Worm (Caenorhabditis elegans) whole organism, mixed stage, embryonic: ENCODE data around the gene col-114.

ENCODE experiments used
- bed-3 ChIP-seq: fragments of 200-800 bp; sonication (Bioruptor generic); optimal IDR thresholded peaks from 3 replicates; lab custom pipeline; 2018; ENCODE audit warnings: mild to moderate bottlenecking, missing genetic modification characterization, moderate library complexity, missing compliant biosample characterization
- blmp-1 ChIP-seq: fragments of 150-350 bp; optimal IDR thresholded peaks from 2 replicates; lab custom pipeline; 2014; ENCODE audit warnings: missing biosample characterization, missing genetic modification characterization
- ceh-39 ChIP-seq: fragments of 150-350 bp; optimal IDR thresholded peaks from 2 replicates; lab custom pipeline; 2014; ENCODE audit warnings: missing biosample characterization, missing genetic modification characterization
- ceh-83 ChIP-seq: fragments of 200-800 bp; sonication (Bioruptor generic); optimal IDR thresholded peaks from 2 replicates; lab custom pipeline; 2018; ENCODE audit warnings: mild to moderate bottlenecking, missing genetic modification characterization, missing compliant biosample characterization
- ces-1 ChIP-seq: fragments of 150-350 bp; optimal IDR thresholded peaks from 2 replicates; lab custom pipeline; 2014; ENCODE audit warnings: missing biosample characterization, missing genetic modification reagents, missing genetic modification characterization
- cnd-1 ChIP-seq: fragments of 200-800 bp; sonication (Bioruptor generic); optimal IDR thresholded peaks from 2 replicates; lab custom pipeline; 2018; ENCODE audit warnings: mild to moderate bottlenecking, missing genetic modification characterization, missing compliant biosample characterization
- elt-1 ChIP-seq: sonication (generic microtip); optimal IDR thresholded peaks from 2 replicates; lab custom pipeline; 2017; ENCODE audit warnings: missing genetic modification characterization, mild to moderate bottlenecking, missing compliant biosample characterization, antibody characterized with exemption, moderate library complexity, borderline replicate concordance; ENCODE audit not compliant: insufficient read depth
- elt-3 ChIP-seq: fragments of 150-350 bp; optimal IDR thresholded peaks from 2 replicates; lab custom pipeline; 2014; ENCODE audit warnings: missing biosample characterization, missing genetic modification characterization
- flh-1 ChIP-seq: fragments of 200-800 bp; sonication (Bioruptor generic); optimal IDR thresholded peaks from 2 replicates; lab custom pipeline; 2018; ENCODE audit warnings: mild to moderate bottlenecking, missing genetic modification characterization, moderate library complexity, missing compliant biosample characterization
- ham-2 ChIP-seq: fragments of 200-800 bp; sonication (Bioruptor generic); optimal IDR thresholded peaks from 2 replicates; lab custom pipeline; 2018; ENCODE audit warnings: mild to moderate bottlenecking, missing genetic modification characterization, missing compliant biosample characterization
- hlh-1 ChIP-seq: fragments of 150-350 bp; optimal IDR thresholded peaks from 2 replicates; lab custom pipeline; 2014; ENCODE audit warnings: missing biosample characterization, missing genetic modification reagents, missing genetic modification characterization
- lin-13 ChIP-seq: fragments of 150-350 bp; optimal IDR thresholded peaks from 2 replicates; lab custom pipeline; 2014; ENCODE audit warnings: missing biosample characterization, missing genetic modification characterization
- lin-32 ChIP-seq: fragments of 200-800 bp; sonication (Bioruptor generic); optimal IDR thresholded peaks from 2 replicates; lab custom pipeline; 2018; ENCODE audit warnings: mild to moderate bottlenecking, missing genetic modification characterization, missing compliant biosample characterization
- lsy-2 ChIP-seq: fragments of 150-350 bp; optimal IDR thresholded peaks from 2 replicates; lab custom pipeline; 2014; ENCODE audit warnings: missing biosample characterization, missing genetic modification characterization
- mab-5 ChIP-seq: fragments of 150-350 bp; optimal IDR thresholded peaks from 2 replicates; lab custom pipeline; 2014; ENCODE audit warnings: missing biosample characterization, missing genetic modification characterization
- mls-2 ChIP-seq: sonication (generic microtip); optimal IDR thresholded peaks from 2 replicates; lab custom pipeline; 2016; ENCODE audit warnings: mild to moderate bottlenecking, missing genetic modification characterization, moderate library complexity, missing compliant biosample characterization
- nhr-12 ChIP-seq: fragments of 150-350 bp; optimal IDR thresholded peaks from 2 replicates; lab custom pipeline; 2014; ENCODE audit warnings: missing biosample characterization, missing genetic modification characterization
- nhr-2 ChIP-seq: fragments of 150-350 bp; optimal IDR thresholded peaks from 2 replicates; lab custom pipeline; 2014; ENCODE audit warnings: missing biosample characterization, missing genetic modification characterization
- nhr-237 ChIP-seq: fragments of 150-350 bp; optimal IDR thresholded peaks from 2 replicates; lab custom pipeline; 2014; ENCODE audit warnings: missing biosample characterization, missing genetic modification characterization
- nhr-28 ChIP-seq: fragments of 150-350 bp; optimal IDR thresholded peaks from 2 replicates; lab custom pipeline; 2014; ENCODE audit warnings: missing biosample characterization, missing genetic modification characterization
- pha-4 ChIP-seq: fragments of 150-350 bp; optimal IDR thresholded peaks from 2 replicates; lab custom pipeline; 2018; ENCODE audit warnings: missing biosample characterization, missing genetic modification reagents, missing genetic modification characterization
- sem-2 ChIP-seq: fragments of 200-800 bp; sonication (Bioruptor generic); optimal IDR thresholded peaks from 2 replicates; lab custom pipeline; 2018; ENCODE audit warnings: mild to moderate bottlenecking, missing genetic modification characterization, missing compliant biosample characterization
- snpc-4 ChIP-seq: fragments of 150-350 bp; optimal IDR thresholded peaks from 2 replicates; lab custom pipeline; 2014; ENCODE audit warnings: missing biosample characterization, missing genetic modification characterization
- sptf-1 ChIP-seq: sonication (generic microtip); optimal IDR thresholded peaks from 2 replicates; lab custom pipeline; 2017; ENCODE audit warnings: mild to moderate bottlenecking, missing genetic modification characterization, moderate library complexity, missing compliant biosample characterization
- tbx-8 ChIP-seq: fragments of 200-800 bp; sonication (Bioruptor generic); optimal IDR thresholded peaks from 2 replicates; lab custom pipeline; 2018; ENCODE audit warnings: mild to moderate bottlenecking, missing genetic modification characterization, moderate library complexity, missing compliant biosample characterization
- unc-120 ChIP-seq: sonication (generic microtip); optimal IDR thresholded peaks from 2 replicates; lab custom pipeline; 2017; ENCODE audit warnings: missing genetic modification characterization, missing compliant biosample characterization; ENCODE audit not compliant: poor library complexity, severe bottlenecking
- unc-39 ChIP-seq: fragments of 150-350 bp; optimal IDR thresholded peaks from 2 replicates; lab custom pipeline; 2014; ENCODE audit warnings: missing biosample characterization, missing genetic modification characterization
- unc-62 ChIP-seq: fragments of 150-350 bp; optimal IDR thresholded peaks from 2 replicates; lab custom pipeline; 2014; ENCODE audit warnings: missing biosample characterization, missing genetic modification reagents, missing genetic modification characterization
- zip-8 ChIP-seq: fragments of 150-350 bp; optimal IDR thresholded peaks from 2 replicates; lab custom pipeline; 2014; ENCODE audit warnings: missing biosample characterization, missing genetic modification characterization
- ztf-11 ChIP-seq: fragments of 150-350 bp; optimal IDR thresholded peaks from 2 replicates; lab custom pipeline; 2014; ENCODE audit warnings: missing biosample characterization, missing genetic modification characterization

col-114 gene

DNA sequence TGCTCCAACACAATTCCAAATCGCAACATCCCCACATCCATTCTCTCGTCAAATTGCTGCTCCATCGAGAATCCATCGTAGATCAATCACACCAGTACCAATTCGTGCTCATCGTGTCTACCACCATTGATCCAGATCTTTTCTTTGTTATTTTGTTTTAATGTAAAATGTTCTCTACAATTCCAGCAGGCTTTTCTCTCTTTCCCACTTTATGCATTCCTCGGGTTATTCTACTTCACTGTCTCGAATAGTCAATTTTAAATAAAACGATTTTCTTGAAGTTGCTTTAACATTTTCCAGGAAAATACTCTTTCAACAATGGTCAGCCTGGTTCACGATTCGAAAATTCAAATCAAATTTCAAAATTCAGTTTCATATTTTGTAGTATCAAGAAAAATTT is 36.5 kb upstream of the col-114 start, which contains the start of gene C06E4.1:
Gene C06E4.1 (plus strand): TSS at position 301 of the 400 bp plus-strand sequence.
- TF ChIP-seq ham-2 (GFP tag; lab: Kevin White, UChicago) (no peak), ztf-11 (tag; lab: Kevin White, UChicago) (no peak), lsy-2 (tag; lab: Kevin White, UChicago) (no peak), sptf-1 (tag; lab: Kevin White, UChicago) (no peak), nhr-237 (tag; lab: Kevin White, UChicago) (no peak), cnd-1 (no peak), nhr-12 (tag; lab: Kevin White, UChicago) (no peak), blmp-1 (tag; lab: Kevin White, UChicago) (no peak), pha-4 (tag; lab: Kevin White, UChicago) (no peak), unc-120 (tag; lab: Kevin White, UChicago) (no peak), zip-8 (no peak), sem-2 (no peak), nhr-2 (tag; lab: Kevin White, UChicago) (no peak), bed-3 (GFP tag; lab: Kevin White, UChicago) (no peak)

DNA sequence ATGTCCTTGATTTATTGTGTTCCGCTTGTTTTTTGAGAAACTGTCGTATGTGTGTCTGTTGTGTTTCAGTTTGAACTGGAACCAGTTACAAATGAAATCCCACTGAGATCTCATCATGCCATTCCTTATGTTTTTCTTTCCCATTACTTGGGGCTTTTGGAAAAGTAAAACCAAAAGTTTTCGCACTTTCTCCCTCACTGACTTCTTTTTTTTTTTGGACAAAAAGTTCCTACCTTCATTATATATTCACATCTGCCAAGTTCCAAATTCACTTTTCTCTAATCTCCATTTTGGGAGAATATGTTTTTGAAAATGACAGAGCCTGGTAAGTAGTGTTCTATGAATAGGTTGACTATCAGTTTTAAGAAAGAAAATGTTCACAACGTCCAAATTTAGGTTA is 30.2 kb upstream of the col-114 start, which contains the start of gene C06E4.2:
Gene C06E4.2 (plus strand): TSS at position 301 of the 400 bp plus-strand sequence.
- TF ChIP-seq hlh-1 (no peak), blmp-1 (tag; lab: Kevin White, UChicago) (no peak), nhr-28 (tag; lab: Kevin White, UChicago) (no peak), elt-3 (no peak), unc-120 (tag; lab: Kevin White, UChicago) (no peak), mls-2 (tag; lab: Kevin White, UChicago) (no peak), nhr-12 (tag; lab: Kevin White, UChicago) (no peak), ces-1 (GFP tag; lab: Kevin White, UChicago) (no peak), ztf-11 (tag; lab: Kevin White, UChicago) (no peak), lin-13 (tag; lab: Kevin White, UChicago) (no peak), tbx-8 (GFP tag; lab: Kevin White, UChicago) (no peak)

DNA sequence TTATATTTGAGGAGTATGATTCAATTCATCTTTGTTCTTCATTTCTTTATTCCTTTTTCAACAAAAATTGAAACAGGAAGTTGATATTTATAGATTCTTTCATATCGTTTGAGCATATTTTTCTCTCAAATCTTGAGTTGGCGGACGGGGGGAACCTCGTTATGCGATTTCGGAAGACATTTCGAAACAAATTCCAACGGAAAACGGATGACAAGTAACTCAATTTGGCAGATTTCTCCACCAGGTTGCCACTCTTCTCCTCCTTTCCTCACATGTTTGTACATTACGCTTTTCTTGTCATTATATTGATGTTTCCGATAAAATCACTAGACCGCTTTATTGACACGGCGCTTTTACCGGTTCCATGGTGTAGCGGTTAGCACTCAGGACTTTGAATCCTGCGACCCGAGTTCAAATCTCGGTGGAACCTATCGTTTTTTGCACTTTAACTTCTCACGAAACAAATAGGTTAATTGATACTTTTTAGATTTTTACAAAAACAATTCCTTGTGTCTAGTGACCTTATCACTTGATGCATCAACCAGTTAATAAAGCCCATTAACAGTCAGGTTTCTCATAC is 28.6 kb upstream of the col-114 start:
- TF ChIP-seq ces-1 (GFP tag; lab: Kevin White, UChicago) (peak; percentile 76), lin-32 (GFP tag; lab: Kevin White, UChicago) (no peak)

DNA sequence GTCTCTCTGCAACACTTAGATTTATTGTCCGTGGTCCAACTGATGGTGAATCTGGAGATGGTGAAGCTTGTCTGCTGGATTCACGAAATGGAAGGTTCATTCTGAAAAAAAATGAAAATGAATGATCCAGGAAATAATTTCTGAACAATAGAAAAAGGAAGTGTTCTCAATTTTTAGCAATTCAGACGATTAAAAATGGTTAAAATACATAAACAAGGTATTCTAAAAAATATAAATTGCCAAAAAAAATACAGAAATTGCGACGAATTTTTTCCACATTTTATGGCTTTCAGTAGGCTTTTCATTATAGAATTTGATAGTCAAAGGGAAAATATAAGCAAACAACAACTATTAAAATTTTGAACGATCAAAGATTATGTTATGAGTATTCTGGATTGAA is 16.7 kb upstream of the col-114 start, which contains the start of gene glb-2:
Gene glb-2 (minus strand): TSS at position 101 of the 400 bp plus-strand sequence.
- TF ChIP-seq lsy-2 (tag; lab: Kevin White, UChicago) (no peak), elt-1 (no peak), elt-3 (no peak), nhr-237 (tag; lab: Kevin White, UChicago) (no peak), unc-62 (GFP tag; lab: Kevin White, UChicago) (no peak), snpc-4 (tag; lab: Kevin White, UChicago) (no peak), pha-4 (tag; lab: Kevin White, UChicago) (no peak), flh-1 (GFP tag; lab: Kevin White, UChicago) (no peak), bed-3 (GFP tag; lab: Kevin White, UChicago) (no peak), sem-2 (no peak), ham-2 (GFP tag; lab: Kevin White, UChicago) (no peak), tbx-8 (GFP tag; lab: Kevin White, UChicago) (no peak), lin-13 (tag; lab: Kevin White, UChicago) (no peak), ceh-83 (GFP tag; lab: Kevin White, UChicago) (no peak), blmp-1 (tag; lab: Kevin White, UChicago) (no peak), ces-1 (GFP tag; lab: Kevin White, UChicago) (no peak), unc-39 (tag; lab: Kevin White, UChicago) (no peak), ceh-39 (no peak), unc-120 (tag; lab: Kevin White, UChicago) (no peak)
- TF ChIP-seq, all 35 proteins: peak for 0

DNA sequence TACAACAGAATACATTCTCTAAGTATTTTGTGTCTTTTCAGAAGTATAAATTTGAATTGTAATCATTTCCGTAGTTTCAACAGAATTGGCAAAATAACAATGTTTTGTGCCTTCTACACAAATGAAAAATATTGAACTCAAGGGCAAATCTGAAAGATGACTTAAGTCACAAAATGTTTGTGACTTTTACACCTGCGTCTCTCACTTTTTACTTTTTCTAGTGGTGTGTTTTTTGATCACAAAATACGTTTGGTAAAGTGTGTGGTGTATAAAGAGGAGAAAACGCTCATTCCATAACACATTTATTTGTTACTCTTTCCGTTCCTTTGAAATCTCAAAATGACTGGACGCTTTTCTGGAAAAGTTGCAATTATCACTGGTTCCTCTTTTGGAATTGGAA is 14.1 kb upstream of the col-114 start, which contains the start of gene C06E4.3:
Gene C06E4.3 (plus strand): TSS at position 289 of the 400 bp plus-strand sequence.
- TF ChIP-seq mab-5 (tag; lab: Kevin White, UChicago): no peak
- TF ChIP-seq elt-3: no peak
- TF ChIP-seq hlh-1: no peak
- no peak for TF ChIP-seq sptf-1 (tag; lab: Kevin White, UChicago)
- no peak for TF ChIP-seq unc-39 (tag; lab: Kevin White, UChicago)
